Worm (Caenorhabditis elegans) whole organism, L2 larva: Measurements from ENCODE around the gene snpc-1.2.

Experiments
- C34F6.9 ChIP-seq: fragments of 150-350 bp; optimal IDR thresholded peaks from 2 replicates; lab custom pipeline; 2014; ENCODE audit warnings: missing biosample characterization, missing genetic modification characterization
- F13H6.1 ChIP-seq: sonication (generic microtip); optimal IDR thresholded peaks from 2 replicates; lab custom pipeline; 2016; ENCODE audit warnings: missing genetic modification characterization, missing compliant biosample characterization
- Y55F3AM.14 ChIP-seq: fragments of 200-800 bp; sonication (Bioruptor generic); optimal IDR thresholded peaks from 2 replicates; lab custom pipeline; 2018; ENCODE audit warnings: mild to moderate bottlenecking, missing genetic modification characterization, missing compliant biosample characterization
- ZK546.5 ChIP-seq: sonication (generic microtip); optimal IDR thresholded peaks from 2 replicates; lab custom pipeline; 2017; ENCODE audit warnings: missing biosample characterization, missing genetic modification characterization
- alr-1 ChIP-seq: fragments of 150-350 bp; optimal IDR thresholded peaks from 2 replicates; lab custom pipeline; 2014; ENCODE audit warnings: missing biosample characterization, missing genetic modification characterization
- ama-1 ChIP-seq: fragments of 150-350 bp; optimal IDR thresholded peaks from 2 replicates; lab custom pipeline; 2018; ENCODE audit warnings: inconsistent platforms
- blmp-1 ChIP-seq: sonication (generic microtip); optimal IDR thresholded peaks from 2 replicates; lab custom pipeline; 2017; ENCODE audit warnings: missing genetic modification characterization, mild to moderate bottlenecking, missing compliant biosample characterization, antibody characterized with exemption, moderate library complexity; ENCODE audit not compliant: insufficient read depth
- crh-2 ChIP-seq: sonication (generic microtip); optimal IDR thresholded peaks from 2 replicates; lab custom pipeline; 2017; ENCODE audit warnings: missing biosample characterization, missing genetic modification characterization
- dmd-4 ChIP-seq: sonication (generic microtip); optimal IDR thresholded peaks from 2 replicates; lab custom pipeline; 2017; ENCODE audit warnings: missing biosample characterization, missing genetic modification characterization
- egl-27 ChIP-seq: sonication (generic microtip); optimal IDR thresholded peaks from 3 replicates; lab custom pipeline; 2017; ENCODE audit warnings: missing biosample characterization, missing genetic modification reagents, missing genetic modification characterization
- elt-3 ChIP-seq: sonication (generic microtip); optimal IDR thresholded peaks from 2 replicates; lab custom pipeline; 2017; ENCODE audit warnings: missing biosample characterization, missing genetic modification characterization
- fos-1 ChIP-seq: fragments of 150-350 bp; optimal IDR thresholded peaks from 2 replicates; lab custom pipeline; 2014; ENCODE audit warnings: missing biosample characterization, missing genetic modification characterization
- gmeb-1 ChIP-seq: fragments of 150-350 bp; optimal IDR thresholded peaks from 2 replicates; lab custom pipeline; 2014; ENCODE audit warnings: missing biosample characterization, missing genetic modification characterization
- lin-11 ChIP-seq: fragments of 150-350 bp; sonication (generic microtip); optimal IDR thresholded peaks from 2 replicates; lab custom pipeline; 2014; ENCODE audit warnings: missing biosample characterization, missing genetic modification characterization, inconsistent platforms, mixed read lengths
- lin-13 ChIP-seq: fragments of 150-350 bp; optimal IDR thresholded peaks from 2 replicates; lab custom pipeline; 2014; ENCODE audit warnings: missing biosample characterization, missing genetic modification reagents, missing genetic modification characterization
- lsy-2 ChIP-seq, 2 experiments: fragments of 150-350 bp in 1 of 2; sonication (generic microtip) in 1 of 2; optimal IDR thresholded peaks; 2 replicates each; lab custom pipeline; 2014 to 2017; ENCODE audit warnings: missing biosample characterization in 2 of 2, missing genetic modification characterization in 2 of 2
- mab-5 ChIP-seq: fragments of 150-350 bp; optimal IDR thresholded peaks from 2 replicates; lab custom pipeline; 2014; ENCODE audit warnings: missing biosample characterization, missing genetic modification characterization
- mbf-1 ChIP-seq: sonication (generic microtip); optimal IDR thresholded peaks from 2 replicates; lab custom pipeline; 2017; ENCODE audit warnings: missing biosample characterization, missing genetic modification characterization
- mdl-1 ChIP-seq, 2 experiments: fragments of 150-350 bp in 1 of 2; sonication (generic microtip) in 1 of 2; optimal IDR thresholded peaks; 2 replicates each; lab custom pipeline; 2017; ENCODE audit warnings: missing biosample characterization in 2 of 2, missing genetic modification characterization in 2 of 2
- nhr-11 ChIP-seq: fragments of 150-350 bp; optimal IDR thresholded peaks from 2 replicates; lab custom pipeline; 2014; ENCODE audit warnings: missing biosample characterization, missing genetic modification characterization
- nhr-12 ChIP-seq: fragments of 150-350 bp; optimal IDR thresholded peaks from 2 replicates; lab custom pipeline; 2014; ENCODE audit warnings: missing biosample characterization, missing genetic modification characterization
- nhr-129 ChIP-seq: fragments of 150-350 bp; optimal IDR thresholded peaks from 2 replicates; lab custom pipeline; 2014; ENCODE audit warnings: missing biosample characterization, missing genetic modification characterization
- nhr-21 ChIP-seq: fragments of 150-350 bp; optimal IDR thresholded peaks from 2 replicates; lab custom pipeline; 2014; ENCODE audit warnings: missing biosample characterization, missing genetic modification characterization
- nhr-237 ChIP-seq: fragments of 150-350 bp; optimal IDR thresholded peaks from 2 replicates; lab custom pipeline; 2014; ENCODE audit warnings: missing biosample characterization, missing genetic modification characterization
- nhr-25 ChIP-seq: fragments of 150-350 bp; sonication (generic microtip); optimal IDR thresholded peaks from 3 replicates; lab custom pipeline; 2014; ENCODE audit warnings: missing biosample characterization, missing genetic modification characterization
- nhr-6 ChIP-seq: fragments of 150-350 bp; optimal IDR thresholded peaks from 2 replicates; lab custom pipeline; 2014; ENCODE audit warnings: missing biosample characterization, missing genetic modification characterization
- nhr-77 ChIP-seq: fragments of 150-350 bp; optimal IDR thresholded peaks from 2 replicates; lab custom pipeline; 2014; ENCODE audit warnings: missing biosample characterization, missing genetic modification characterization
- peb-1 ChIP-seq: fragments of 150-350 bp; optimal IDR thresholded peaks from 2 replicates; lab custom pipeline; 2014; ENCODE audit warnings: missing biosample characterization, missing genetic modification characterization
- sem-4 ChIP-seq: fragments of 150-350 bp; optimal IDR thresholded peaks from 2 replicates; lab custom pipeline; 2014; ENCODE audit warnings: missing biosample characterization, missing genetic modification reagents, missing genetic modification characterization
- sma-3 ChIP-seq: sonication (generic microtip); optimal IDR thresholded peaks from 2 replicates; lab custom pipeline; 2016; ENCODE audit warnings: missing genetic modification reagents, missing genetic modification characterization, missing compliant biosample characterization
- unc-39 ChIP-seq: fragments of 150-350 bp; optimal IDR thresholded peaks from 2 replicates; lab custom pipeline; 2014; ENCODE audit warnings: missing biosample characterization, missing genetic modification characterization
- unc-55 ChIP-seq: fragments of 150-350 bp; sonication (generic microtip); optimal IDR thresholded peaks from 3 replicates; lab custom pipeline; 2014; ENCODE audit warnings: missing biosample characterization, missing genetic modification reagents, missing genetic modification characterization
- unc-62 ChIP-seq: fragments of 150-350 bp; optimal IDR thresholded peaks from 2 replicates; lab custom pipeline; 2014; ENCODE audit warnings: missing biosample characterization, missing genetic modification reagents, missing genetic modification characterization
- zag-1 ChIP-seq: fragments of 150-350 bp; optimal IDR thresholded peaks from 2 replicates; lab custom pipeline; 2014; ENCODE audit warnings: missing biosample characterization, missing genetic modification characterization
- ztf-1 ChIP-seq: fragments of 200-800 bp; sonication (Bioruptor generic); conservative IDR thresholded peaks from 2 replicates; pipeline ENCODE4 v1.3.6; 2022; ENCODE audit warnings: missing genetic modification characterization, missing compliant biosample characterization
- ztf-11 ChIP-seq: sonication (generic microtip); optimal IDR thresholded peaks from 2 replicates; lab custom pipeline; 2017; ENCODE audit warnings: missing biosample characterization, missing genetic modification characterization
- ztf-4 ChIP-seq: fragments of 150-350 bp; optimal IDR thresholded peaks from 2 replicates; lab custom pipeline; 2014; ENCODE audit warnings: missing biosample characterization, missing genetic modification characterization

snpc-1.2 gene

ce11 chrIII:13213111-13213510 lies 43.8 kb upstream of the snpc-1.2 start:
- no peak for TF ChIP-seq nhr-6 (tag; lab: Kevin White, UChicago)
- no peak for TF ChIP-seq fos-1 (tag; lab: Kevin White, UChicago)
- TF ChIP-seq ztf-1 (GFP tag; lab: Robert Waterston, UW), result no peak
- no peak for TF ChIP-seq nhr-77 (tag; lab: Kevin White, UChicago)
- no peak for TF ChIP-seq dmd-4 (tag; lab: Kevin White, UChicago)
- no peak for TF ChIP-seq alr-1
- TF ChIP-seq C34F6.9 (tag; lab: Kevin White, UChicago), result no peak
- no peak for TF ChIP-seq elt-3 (tag; lab: Kevin White, UChicago)
- TF ChIP-seq, all 48 proteins: peak for 0

- no peak for TF ChIP-seq ztf-4 (tag; lab: Kevin White, UChicago)
- no peak for TF ChIP-seq nhr-12 (tag; lab: Kevin White, UChicago)
- no peak for TF ChIP-seq ZK546.5 (tag; lab: Kevin White, UChicago)
- no peak for TF ChIP-seq nhr-129
- no peak for TF ChIP-seq mab-5 (tag; lab: Kevin White, UChicago)
- TF ChIP-seq Y55F3AM.14 (GFP tag; lab: Kevin White, UChicago), result no peak
- no peak for TF ChIP-seq unc-55 (GFP tag; lab: Kevin White, UChicago)
- no peak for TF ChIP-seq crh-2 (tag; lab: Kevin White, UChicago)
- no peak for TF ChIP-seq sma-3 (GFP tag; lab: Kevin White, UChicago)
- no peak for TF ChIP-seq dmd-4 (tag; lab: Kevin White, UChicago)
- TF ChIP-seq, all 48 proteins: peak for 0
Measured at ce11 chrIII:13212366-13212765, 43.0 kb upstream of the snpc-1.2 start, which contains the start of gene tsp-3. TSS of gene tsp-3 (plus strand) at chrIII:13212666.

- TF ChIP-seq nhr-6 (tag; lab: Kevin White, UChicago) (no peak), unc-62 (GFP tag; lab: Kevin White, UChicago) (no peak), mbf-1 (tag; lab: Kevin White, UChicago) (no peak), ztf-4 (tag; lab: Kevin White, UChicago) (no peak), fos-1 (tag; lab: Kevin White, UChicago) (no peak), lin-13 (GFP tag; lab: Kevin White, UChicago) (no peak), ama-1 (no peak), sem-4 (tag; lab: Kevin White, UChicago) (no peak), lin-11 (no peak), peb-1 (tag; lab: Kevin White, UChicago) (no peak), F13H6.1 (tag; lab: Kevin White, UChicago) (no peak), nhr-11 (no peak), gmeb-1 (tag; lab: Kevin White, UChicago) (no peak), alr-1 (no peak), nhr-21 (tag; lab: Kevin White, UChicago) (no peak), nhr-25 (tag; lab: Kevin White, UChicago) (no peak), lsy-2 (tag; optimal IDR thresholded peaks at IDR 0.05; lab: Kevin White, UChicago) (no peak), egl-27 (tag; lab: Kevin White, UChicago) (no peak), mab-5 (tag; lab: Kevin White, UChicago) (no peak), mdl-1 (tag; optimal IDR thresholded peaks at IDR 0.05; lab: Kevin White, UChicago) (no peak)
Measured at ce11 chrIII:13208978-13209377, 39.6 kb upstream of the snpc-1.2 start.

- TF ChIP-seq sma-3 (GFP tag; lab: Kevin White, UChicago) (no peak), nhr-77 (tag; lab: Kevin White, UChicago) (no peak), lsy-2 (tag; optimal IDR thresholded peaks at IDR 0.05; lab: Kevin White, UChicago) (no peak), nhr-25 (tag; lab: Kevin White, UChicago) (no peak), Y55F3AM.14 (GFP tag; lab: Kevin White, UChicago) (no peak), zag-1 (tag; lab: Kevin White, UChicago) (no peak), ztf-11 (no peak), unc-39 (tag; lab: Kevin White, UChicago) (no peak), unc-62 (GFP tag; lab: Kevin White, UChicago) (no peak), ama-1 (no peak), nhr-237 (tag; lab: Kevin White, UChicago) (no peak), nhr-6 (tag; lab: Kevin White, UChicago) (no peak), blmp-1 (tag; lab: Kevin White, UChicago) (no peak)
- TF ChIP-seq, all 48 proteins: peak for 0
Measured at ce11 chrIII:13204682-13205081, 35.3 kb upstream of the snpc-1.2 start, which contains the start of gene Y39E4B.11. TSS of gene Y39E4B.11 (plus strand) at chrIII:13204982.
